Worm (Caenorhabditis elegans): ENCODE results near the gene C45B11.9.

ce11 chrV:11073354-11073753 lies 33.2 kb downstream of the C45B11.9 start:
- no peak for TF ChIP-seq sea-2 (GFP tag; optimal IDR thresholded peaks at IDR 0.05)
- no peak for TF ChIP-seq nhr-237 (tag; optimal IDR thresholded peaks at IDR 0.05)
- no peak for TF ChIP-seq ama-1 (optimal IDR thresholded peaks at IDR 0.05)
- no peak for TF ChIP-seq nhr-25 (tag; optimal IDR thresholded peaks at IDR 0.05)
- TF ChIP-seq aly-2 (tag; optimal IDR thresholded peaks at IDR 0.05), result no peak
- no peak for TF ChIP-seq pqm-1 (tag; optimal IDR thresholded peaks at IDR 0.05)

All from whole organism, L3 larva.